Worm (Caenorhabditis elegans) whole organism, L4 larva: ENCODE results near the gene Y71H2AM.1.

ENCODE experiments used
- D1046.2 ChIP-seq: fragments of 200-800 bp; sonication (Bioruptor generic); IDR thresholded peaks from 2 replicates; pipeline ENCODE4 v1.3.6; 2022; ENCODE audit warnings: missing genetic modification characterization, missing compliant biosample characterization
- F10B5.3 ChIP-seq: sonication (generic microtip); optimal IDR thresholded peaks from 2 replicates; lab custom pipeline; 2016; ENCODE audit warnings: mild to moderate bottlenecking, missing genetic modification characterization, missing compliant biosample characterization
- F44E2.7 ChIP-seq: fragments of 200-800 bp; sonication (Bioruptor generic); IDR thresholded peaks from 2 replicates; pipeline ENCODE4 v2.1.2; 2022; ENCODE audit warnings: missing genetic modification characterization, missing compliant biosample characterization
- F49E8.2 ChIP-seq: sonication (generic microtip); optimal IDR thresholded peaks from 2 replicates; lab custom pipeline; 2016; ENCODE audit warnings: missing compliant biosample characterization, mild to moderate bottlenecking, missing genetic modification characterization, borderline replicate concordance
- R02D3.7 ChIP-seq: fragments of 150-350 bp; sonication (generic microtip); optimal IDR thresholded peaks from 3 replicates; lab custom pipeline; 2014; ENCODE audit warnings: missing biosample characterization, missing genetic modification characterization
- T20F7.1 ChIP-seq: fragments of 200-800 bp; sonication (Bioruptor generic); optimal IDR thresholded peaks from 2 replicates; lab custom pipeline; 2018; ENCODE audit warnings: mild to moderate bottlenecking, missing genetic modification characterization, missing compliant biosample characterization
- Y105C5A.15 ChIP-seq: fragments of 200-800 bp; sonication (Bioruptor generic); IDR thresholded peaks from 2 replicates; pipeline ENCODE4 v1.3.6; 2022; ENCODE audit warnings: missing genetic modification characterization, missing compliant biosample characterization
- ZK546.5 ChIP-seq, 2 experiments: sonication (generic microtip); optimal IDR thresholded peaks; 2 replicates each; lab custom pipeline; 2017; ENCODE audit warnings: missing biosample characterization in 2 of 2, missing genetic modification characterization in 2 of 2
- aha-1 ChIP-seq: fragments of 150-350 bp; peaks from one replicate; lab custom pipeline; 2014; ENCODE audit warnings: missing biosample characterization, missing genetic modification characterization
- arid-1 ChIP-seq: fragments of 200-800 bp; sonication (Bioruptor generic); conservative IDR thresholded peaks from 2 replicates; pipeline ENCODE4 v1.3.6; 2022; ENCODE audit warnings: missing genetic modification reagents, missing genetic modification characterization, missing compliant biosample characterization
- ceh-20 ChIP-seq: fragments of 200-800 bp; sonication (Bioruptor generic); IDR thresholded peaks from 2 replicates; pipeline ENCODE4 v1.3.6; 2022; ENCODE audit warnings: missing genetic modification reagents, missing genetic modification characterization, missing compliant biosample characterization
- ceh-62 ChIP-seq: sonication (generic microtip); optimal IDR thresholded peaks from 2 replicates; lab custom pipeline; 2017; ENCODE audit warnings: missing biosample characterization, missing genetic modification characterization
- cey-2 ChIP-seq: sonication (generic microtip); optimal IDR thresholded peaks from 3 replicates; lab custom pipeline; 2017; ENCODE audit warnings: missing genetic modification characterization, mild to moderate bottlenecking, missing compliant biosample characterization, antibody characterized with exemption, borderline replicate concordance; ENCODE audit not compliant: insufficient read depth
- ctbp-1 ChIP-seq: fragments of 200-800 bp; sonication (Bioruptor generic); IDR thresholded peaks from 2 replicates; pipeline ENCODE4 v1.3.6; 2022; ENCODE audit warnings: missing genetic modification reagents, missing genetic modification characterization, missing compliant biosample characterization
- dmd-8 ChIP-seq: fragments of 200-800 bp; sonication (Bioruptor generic); IDR thresholded peaks from 2 replicates; pipeline ENCODE4 v1.3.6; 2022; ENCODE audit warnings: missing genetic modification characterization, missing compliant biosample characterization
- dmd-9 ChIP-seq: fragments of 200-800 bp; sonication (Bioruptor generic); IDR thresholded peaks from 2 replicates; pipeline ENCODE4 v1.3.6; 2022; ENCODE audit warnings: missing genetic modification reagents, missing genetic modification characterization, missing compliant biosample characterization
- duxl-1 ChIP-seq: sonication (generic microtip); optimal IDR thresholded peaks from 2 replicates; lab custom pipeline; 2016; ENCODE audit warnings: mild to moderate bottlenecking, missing genetic modification characterization, moderate library complexity, missing compliant biosample characterization; ENCODE audit not compliant: poor library complexity
- fkh-10 ChIP-seq: fragments of 150-350 bp; optimal IDR thresholded peaks from 2 replicates; lab custom pipeline; 2014; ENCODE audit warnings: missing biosample characterization, missing genetic modification reagents, missing genetic modification characterization
- hlh-11 ChIP-seq: fragments of 200-800 bp; sonication (Bioruptor generic); optimal IDR thresholded peaks from 2 replicates; lab custom pipeline; 2018; ENCODE audit warnings: mild to moderate bottlenecking, missing genetic modification characterization, missing compliant biosample characterization
- hlh-30 ChIP-seq: sonication (generic microtip); optimal IDR thresholded peaks from 2 replicates; lab custom pipeline; 2017; ENCODE audit warnings: antibody characterized with exemption, mild to moderate bottlenecking, missing genetic modification characterization, missing compliant biosample characterization; ENCODE audit not compliant: insufficient read depth
- hmg-1.1 ChIP-seq: fragments of 200-800 bp; sonication (Bioruptor generic); IDR thresholded peaks from 2 replicates; pipeline ENCODE4 v1.3.6; 2022; ENCODE audit warnings: missing genetic modification reagents, missing genetic modification characterization, missing compliant biosample characterization
- lin-1 ChIP-seq: fragments of 200-800 bp; sonication (Bioruptor generic); IDR thresholded peaks from 2 replicates; pipeline ENCODE4 v1.3.6; 2022; ENCODE audit warnings: missing genetic modification reagents, missing genetic modification characterization, missing compliant biosample characterization
- lin-13 ChIP-seq: fragments of 150-350 bp; optimal IDR thresholded peaks from 2 replicates; lab custom pipeline; 2014; ENCODE audit warnings: missing biosample characterization, missing genetic modification reagents, missing genetic modification characterization
- lin-15B ChIP-seq: fragments of 150-350 bp; sonication (generic microtip); optimal IDR thresholded peaks from 3 replicates; lab custom pipeline; 2014; ENCODE audit warnings: missing biosample characterization, missing genetic modification characterization
- lin-29 ChIP-seq: fragments of 200-800 bp; sonication (Bioruptor generic); IDR thresholded peaks from 2 replicates; pipeline ENCODE4 v1.3.6; 2022; ENCODE audit warnings: missing genetic modification reagents, missing genetic modification characterization, missing compliant biosample characterization
- lsy-2 ChIP-seq, 2 experiments: fragments of 150-350 bp in 1 of 2; sonication (generic microtip) in 1 of 2; optimal IDR thresholded peaks; 2 replicates each; lab custom pipeline; 2014 to 2017; ENCODE audit warnings: missing biosample characterization in 2 of 2, missing genetic modification characterization in 2 of 2
- mdt-29 ChIP-seq: fragments of 200-800 bp; sonication (Bioruptor generic); IDR thresholded peaks from 2 replicates; pipeline ENCODE4 v1.3.6; 2022; ENCODE audit warnings: missing genetic modification reagents, missing genetic modification characterization, missing compliant biosample characterization
- mep-1 ChIP-seq: fragments of 150-350 bp; sonication (generic microtip); optimal IDR thresholded peaks from 3 replicates; lab custom pipeline; 2014; ENCODE audit warnings: missing biosample characterization, missing genetic modification characterization
- mxl-3 ChIP-seq: fragments of 200-800 bp; sonication (Bioruptor generic); optimal IDR thresholded peaks from 2 replicates; lab custom pipeline; 2018; ENCODE audit warnings: mild to moderate bottlenecking, missing genetic modification characterization, missing compliant biosample characterization
- nhr-10 ChIP-seq: fragments of 150-350 bp; optimal IDR thresholded peaks from 2 replicates; lab custom pipeline; 2014; ENCODE audit warnings: missing biosample characterization, missing genetic modification characterization
- nhr-28 ChIP-seq: fragments of 150-350 bp; optimal IDR thresholded peaks from 2 replicates; lab custom pipeline; 2014; ENCODE audit warnings: missing biosample characterization, missing genetic modification characterization
- nhr-42 ChIP-seq: fragments of 200-800 bp; sonication (Bioruptor generic); IDR thresholded peaks from 2 replicates; pipeline ENCODE4 v1.3.6; 2022; ENCODE audit warnings: missing genetic modification characterization, missing compliant biosample characterization
- nhr-48 ChIP-seq: sonication (generic microtip); optimal IDR thresholded peaks from 2 replicates; lab custom pipeline; 2016; ENCODE audit warnings: mild to moderate bottlenecking, missing genetic modification characterization, missing compliant biosample characterization
- nhr-6 ChIP-seq: fragments of 150-350 bp; optimal IDR thresholded peaks from 2 replicates; lab custom pipeline; 2014; ENCODE audit warnings: missing biosample characterization, missing genetic modification characterization
- nhr-76 ChIP-seq: fragments of 150-350 bp; optimal IDR thresholded peaks from 2 replicates; lab custom pipeline; 2014; ENCODE audit warnings: missing biosample characterization, missing genetic modification characterization
- nhr-77 ChIP-seq: fragments of 150-350 bp; optimal IDR thresholded peaks from 2 replicates; lab custom pipeline; 2014; ENCODE audit warnings: missing biosample characterization, missing genetic modification characterization
- pqm-1 ChIP-seq: sonication (generic microtip); optimal IDR thresholded peaks from 2 replicates; lab custom pipeline; 2017; ENCODE audit warnings: missing biosample characterization, missing genetic modification characterization
- rbr-2 ChIP-seq: sonication (generic microtip); optimal IDR thresholded peaks from 2 replicates; lab custom pipeline; 2016; ENCODE audit warnings: missing genotype, missing genetic modification characterization, missing compliant biosample characterization
- saeg-2 ChIP-seq: fragments of 200-800 bp; sonication (Bioruptor generic); IDR thresholded peaks from 2 replicates; pipeline ENCODE4 v1.3.6; 2022; ENCODE audit warnings: missing genetic modification reagents, missing genetic modification characterization, missing compliant biosample characterization
- skn-1 ChIP-seq: fragments of 150-350 bp; optimal IDR thresholded peaks from 2 replicates; lab custom pipeline; 2014; ENCODE audit warnings: missing biosample characterization, missing genetic modification characterization
- snpc-1.2 ChIP-seq: fragments of 200-800 bp; sonication (Bioruptor generic); IDR thresholded peaks from 2 replicates; pipeline ENCODE4 v1.3.6; 2022; ENCODE audit warnings: missing genetic modification reagents, missing genetic modification characterization, missing compliant biosample characterization
- snpc-4 ChIP-seq: fragments of 150-350 bp; optimal IDR thresholded peaks from 2 replicates; lab custom pipeline; 2014; ENCODE audit warnings: missing biosample characterization, missing genetic modification characterization
- tra-1 ChIP-seq: fragments of 200-800 bp; sonication (Bioruptor generic); IDR thresholded peaks from 2 replicates; pipeline ENCODE4 v1.3.6; 2022; ENCODE audit warnings: missing genetic modification reagents, missing genetic modification characterization, missing compliant biosample characterization
- unc-39 ChIP-seq: sonication (generic microtip); optimal IDR thresholded peaks from 2 replicates; lab custom pipeline; 2017; ENCODE audit warnings: missing biosample characterization, missing genetic modification characterization
- unc-62 ChIP-seq, 3 experiments: fragments of 150-350 bp in 1 of 3; sonication (generic microtip); optimal IDR thresholded peaks in 2 of 3; peaks in 1 of 3; 1 replicate in 1 of 3; 2 replicates in 2 of 3; lab custom pipeline; 2014 to 2017; ENCODE audit warnings: missing biosample characterization in 3 of 3, missing genetic modification characterization in 3 of 3, missing genetic modification reagents in 3 of 3, missing genotype in 1 of 3
- zag-1 ChIP-seq: fragments of 150-350 bp; optimal IDR thresholded peaks from 2 replicates; lab custom pipeline; 2014; ENCODE audit warnings: missing biosample characterization, missing genetic modification characterization
- zip-2 ChIP-seq: fragments of 150-350 bp; optimal IDR thresholded peaks from 2 replicates; lab custom pipeline; 2014; ENCODE audit warnings: missing biosample characterization, missing genetic modification characterization
- ztf-11 ChIP-seq: fragments of 150-350 bp; optimal IDR thresholded peaks from 2 replicates; lab custom pipeline; 2014; ENCODE audit warnings: missing biosample characterization, missing genetic modification characterization

Gene Y71H2AM.1

DNA sequence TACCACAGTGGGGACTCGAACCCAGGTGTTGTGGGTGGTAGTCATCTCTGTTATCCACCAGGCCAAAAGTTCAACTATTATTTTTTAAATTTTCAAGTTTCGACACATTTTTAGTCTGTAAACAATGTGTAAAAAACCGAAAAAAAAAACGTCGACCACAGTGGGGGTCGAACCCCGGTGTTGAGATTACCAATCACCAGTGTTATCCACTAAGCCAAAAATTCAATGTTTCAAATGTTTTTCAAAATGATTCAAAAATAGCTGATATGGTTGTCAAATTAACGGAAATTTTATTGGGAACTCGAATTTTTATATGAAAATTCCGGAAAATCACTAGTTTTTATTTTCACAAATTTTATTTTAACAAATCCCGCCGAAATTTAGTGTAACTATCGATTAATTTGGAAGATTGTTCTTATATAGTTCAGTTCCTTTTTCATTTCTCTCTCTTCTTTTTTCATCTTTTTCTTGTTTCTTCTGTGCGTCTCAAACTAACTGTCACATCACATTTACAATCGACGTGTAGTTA lies 46.3 kb downstream of the Y71H2AM.1 start:
- no peak for TF ChIP-seq T20F7.1 (GFP tag; lab: Kevin White, UChicago)

DNA sequence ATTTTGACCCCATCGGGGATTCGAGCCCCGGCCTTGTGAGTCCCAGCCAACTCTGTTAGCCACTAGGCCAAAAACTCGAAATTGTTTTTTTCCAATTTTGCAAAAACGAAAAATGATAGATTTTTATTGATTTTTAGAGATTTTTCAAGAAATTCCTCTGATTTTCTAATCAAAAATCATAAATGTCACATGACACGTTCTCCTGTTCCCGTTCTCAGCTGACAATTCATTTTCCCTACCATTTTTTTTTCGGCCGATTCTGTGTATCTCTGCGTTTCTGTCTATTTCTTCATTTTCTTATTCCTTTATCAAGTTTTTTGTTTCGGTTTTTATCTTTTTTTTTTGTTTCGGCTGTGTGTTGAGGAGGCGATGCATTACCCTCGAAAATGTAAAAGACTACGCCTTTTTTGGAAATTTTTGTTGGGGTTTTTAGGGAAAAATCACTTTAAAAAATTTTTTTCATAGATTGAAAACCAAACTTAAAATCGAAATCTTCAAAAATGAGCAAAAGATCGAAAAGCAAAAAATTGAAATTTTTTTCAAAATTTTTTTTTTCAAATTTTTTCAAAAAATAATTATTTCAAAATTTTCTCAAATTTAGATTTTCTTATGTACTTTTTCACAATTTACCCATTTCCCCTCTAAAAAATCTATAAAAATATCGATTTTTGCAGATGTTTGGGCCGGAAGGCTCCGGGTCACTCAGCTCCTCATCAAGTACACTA lies 47.4 kb downstream of the Y71H2AM.1 start, which contains the start of gene klf-1:
Gene klf-1, plus strand, starts transcription at position 675 of the 725 bp plus-strand sequence.
- TF ChIP-seq unc-62 (GFP tag; optimal IDR thresholded peaks at IDR 0.05 in 1 of 2; lab: Kevin White, UChicago) (peak in 1 of 2 experiments; percentile 77), unc-62 (tag; optimal IDR thresholded peaks at IDR 0.05; lab: Kevin White, UChicago) (no peak), lin-29 (no peak), snpc-1.2 (GFP tag; lab: Robert Waterston, UW) (no peak), nhr-10 (tag; lab: Kevin White, UChicago) (peak; percentile 35), ZK546.5 (tag; optimal IDR thresholded peaks at IDR 0.05; lab: Kevin White, UChicago) (no peak), hlh-11 (tag; lab: Kevin White, UChicago) (peak; percentile 92), duxl-1 (no peak), T20F7.1 (GFP tag; lab: Kevin White, UChicago) (peak; percentile 42), dmd-9 (GFP tag; lab: Robert Waterston, UW) (no peak), nhr-28 (peak; percentile 87), rbr-2 (tag; lab: Kevin White, UChicago) (no peak), snpc-4 (tag; lab: Kevin White, UChicago) (no peak), ceh-62 (tag; lab: Kevin White, UChicago) (no peak), aha-1 (tag; lab: Kevin White, UChicago) (peak; percentile 82), pqm-1 (peak; percentile 60), nhr-76 (tag; lab: Kevin White, UChicago) (no peak), hlh-30 (tag; lab: Kevin White, UChicago) (peak; percentile 88), hmg-1.1 (GFP tag; lab: Robert Waterston, UW) (no peak), fkh-10 (GFP tag; lab: Kevin White, UChicago) (no peak), R02D3.7 (no peak), lin-1 (GFP tag; lab: Robert Waterston, UW) (0 out of 2 replicates have a peak, but pooled peaks have one; percentile 16), F10B5.3 (no peak), dmd-8 (no peak), mdt-29 (GFP tag; lab: Robert Waterston, UW) (no peak), nhr-77 (tag; lab: Kevin White, UChicago) (peak; percentile 76), skn-1 (no peak), lin-15B (tag; lab: Kevin White, UChicago) (no peak), lin-13 (GFP tag; lab: Kevin White, UChicago) (peak; percentile 24), nhr-42 (GFP tag; lab: Robert Waterston, UW) (no peak), zip-2 (tag; lab: Kevin White, UChicago) (no peak), zag-1 (tag; lab: Kevin White, UChicago) (no peak), mxl-3 (GFP tag; lab: Kevin White, UChicago) (peak; percentile 4), nhr-48 (tag; lab: Kevin White, UChicago) (peak; percentile 51), ctbp-1 (GFP tag; lab: Robert Waterston, UW) (no peak), F44E2.7 (GFP tag; lab: Robert Waterston, UW) (no peak), unc-39 (tag; lab: Kevin White, UChicago) (no peak), tra-1 (GFP tag; lab: Robert Waterston, UW) (peak; percentile 83), ceh-20 (GFP tag; lab: Robert Waterston, UW) (no peak), Y105C5A.15 (GFP tag; lab: Robert Waterston, UW) (no peak), F49E8.2 (tag; lab: Kevin White, UChicago) (no peak), saeg-2 (GFP tag; lab: Robert Waterston, UW) (no peak), nhr-6 (tag; lab: Kevin White, UChicago) (no peak), lsy-2 (tag; optimal IDR thresholded peaks at IDR 0.05; lab: Kevin White, UChicago) (peak in 1 of 2 experiments; percentile 48), ztf-11 (tag; lab: Kevin White, UChicago) (no peak), cey-2 (tag; lab: Kevin White, UChicago) (peak; percentile 12), D1046.2 (no peak), arid-1 (no peak), mep-1 (tag; lab: Kevin White, UChicago) (peak; percentile 39)
